Fruit fly (Drosophila melanogaster) whole organism, prepupa: Measurements from ENCODE around the gene Ciz1.

Experiments used
- Blimp-1 ChIP-seq: fragments of 200-800 bp; sonication (Bioruptor generic); optimal IDR thresholded peaks from 3 replicates; lab custom pipeline; 2017; ENCODE audit warnings: missing biosample characterization, missing genetic modification characterization, mild to moderate bottlenecking, moderate library complexity, missing genetic modification reagents
- CG10631 ChIP-seq: fragments of 200-800 bp; sonication (Bioruptor generic); optimal IDR thresholded peaks from 2 replicates; lab custom pipeline; 2016; ENCODE audit warnings: missing biosample characterization, missing genetic modification characterization
- CG10669 ChIP-seq: fragments of 200-800 bp; sonication (Bioruptor generic); optimal IDR thresholded peaks from 3 replicates; lab custom pipeline; 2018; ENCODE audit warnings: missing biosample characterization, mild to moderate bottlenecking, missing genetic modification characterization, moderate library complexity
- CG11294 ChIP-seq: fragments of 200-800 bp; sonication (Bioruptor generic); IDR thresholded peaks from 2 replicates; pipeline ENCODE4 v1.3.6; 2022; ENCODE audit warnings: missing biosample characterization, missing genetic modification characterization
- CG11762 ChIP-seq: fragments of 200-800 bp; sonication (Bioruptor generic); optimal IDR thresholded peaks from 3 replicates; lab custom pipeline; 2016; ENCODE audit warnings: missing biosample characterization, missing genetic modification characterization; ENCODE audit not compliant: insufficient read depth
- CG15336 ChIP-seq: fragments of 200-800 bp; sonication (Bioruptor generic); IDR thresholded peaks from 2 replicates; pipeline ENCODE4 v1.3.6; 2022; ENCODE audit warnings: missing biosample characterization, missing genetic modification characterization
- CG1621 ChIP-seq: fragments of 200-800 bp; sonication (Bioruptor generic); optimal IDR thresholded peaks from 3 replicates; lab custom pipeline; 2018; ENCODE audit warnings: missing biosample characterization, mild to moderate bottlenecking, missing genetic modification characterization
- CG16779 ChIP-seq: fragments of 200-800 bp; sonication (Bioruptor generic); optimal IDR thresholded peaks from 3 replicates; lab custom pipeline; 2017; ENCODE audit warnings: missing biosample characterization, mild to moderate bottlenecking, missing genetic modification characterization
- CG3032 ChIP-seq: fragments of 200-800 bp; optimal IDR thresholded peaks from 2 replicates; lab custom pipeline; 2019; ENCODE audit warnings: missing biosample characterization, mild to moderate bottlenecking, missing genetic modification characterization, moderate library complexity
- CG31627 ChIP-seq: fragments of 200-800 bp; sonication (Bioruptor generic); optimal IDR thresholded peaks from 3 replicates; lab custom pipeline; 2016; ENCODE audit warnings: missing biosample characterization, missing genetic modification characterization
- CG32006 ChIP-seq: fragments of 200-800 bp; sonication (Bioruptor generic); optimal IDR thresholded peaks from 3 replicates; lab custom pipeline; 2017; ENCODE audit warnings: missing biosample characterization, mild to moderate bottlenecking, missing genetic modification characterization
- CG34406 ChIP-seq: fragments of 200-800 bp; sonication (Bioruptor generic); optimal IDR thresholded peaks from 3 replicates; lab custom pipeline; 2016; ENCODE audit warnings: missing biosample characterization, missing genetic modification characterization
- CG3919 ChIP-seq: fragments of 200-800 bp; sonication (Bioruptor generic); optimal IDR thresholded peaks from 3 replicates; lab custom pipeline; 2016; ENCODE audit warnings: missing biosample characterization, missing genetic modification characterization
- CG4318 ChIP-seq: fragments of 200-800 bp; sonication (Bioruptor generic); optimal IDR thresholded peaks from 3 replicates; lab custom pipeline; 2017; ENCODE audit warnings: missing biosample characterization, mild to moderate bottlenecking, missing genetic modification characterization
- CG6163 ChIP-seq: fragments of 200-800 bp; sonication (Bioruptor generic); IDR thresholded peaks from 3 replicates; pipeline ENCODE4 v1.3.6; 2022; ENCODE audit warnings: missing biosample characterization, missing genetic modification characterization
- CG6276 ChIP-seq: fragments of 200-800 bp; sonication (Bioruptor generic); optimal IDR thresholded peaks from 2 replicates; lab custom pipeline; 2017; ENCODE audit warnings: missing biosample characterization, mild to moderate bottlenecking, missing genetic modification characterization
- CG6792 ChIP-seq: fragments of 200-800 bp; sonication (Bioruptor generic); optimal IDR thresholded peaks from 3 replicates; lab custom pipeline; 2016; ENCODE audit warnings: missing biosample characterization, missing genetic modification characterization
- CG6854 ChIP-seq: fragments of 200-800 bp; sonication (Bioruptor generic); optimal IDR thresholded peaks from 2 replicates; lab custom pipeline; 2017; ENCODE audit warnings: missing biosample characterization, mild to moderate bottlenecking, missing genetic modification characterization
- CG7368 ChIP-seq: fragments of 200-800 bp; sonication (Bioruptor generic); optimal IDR thresholded peaks from 3 replicates; lab custom pipeline; 2016; ENCODE audit warnings: missing biosample characterization, missing genetic modification characterization
- CG8119 ChIP-seq: fragments of 200-800 bp; sonication (Bioruptor generic); IDR thresholded peaks from 3 replicates; pipeline ENCODE4 v1.3.6; 2022; ENCODE audit warnings: missing biosample characterization, missing genetic modification characterization
- CG8632 ChIP-seq: fragments of 200-800 bp; sonication (Bioruptor generic); optimal IDR thresholded peaks from 3 replicates; lab custom pipeline; 2016; ENCODE audit warnings: missing biosample characterization, missing genetic modification characterization
- CG9139 ChIP-seq: fragments of 200-800 bp; sonication (Bioruptor generic); optimal IDR thresholded peaks from 3 replicates; lab custom pipeline; 2017; ENCODE audit warnings: missing biosample characterization, mild to moderate bottlenecking, missing genetic modification characterization
- Eip75B ChIP-seq: fragments of 200-800 bp; sonication (Bioruptor generic); optimal IDR thresholded peaks from 3 replicates; lab custom pipeline; 2016; ENCODE audit warnings: missing biosample characterization, missing genetic modification characterization
- Eip78C ChIP-seq: fragments of 200-800 bp; sonication (Bioruptor generic); peaks from one replicate; lab custom pipeline; 2016; ENCODE audit warnings: missing biosample characterization, missing genetic modification characterization
- Eip93F ChIP-seq: fragments of 200-800 bp; sonication (Bioruptor generic); optimal IDR thresholded peaks from 2 replicates; lab custom pipeline; 2016; ENCODE audit warnings: missing biosample characterization, mild to moderate bottlenecking, missing genetic modification characterization
- Ets96B ChIP-seq: fragments of 200-800 bp; optimal IDR thresholded peaks from 2 replicates; lab custom pipeline; 2019; ENCODE audit warnings: missing biosample characterization, mild to moderate bottlenecking, missing genetic modification characterization, moderate library complexity
- Gug ChIP-seq: fragments of 200-800 bp; sonication (Bioruptor generic); IDR thresholded peaks from 2 replicates; pipeline ENCODE4 v1.3.6; 2022; ENCODE audit warnings: missing biosample characterization, missing genetic modification characterization
- Hr38 ChIP-seq: sonication (Bioruptor generic); optimal IDR thresholded peaks from 2 replicates; lab custom pipeline; 2016; ENCODE audit warnings: missing biosample characterization, missing genetic modification characterization
- Hr39 ChIP-seq: fragments of 200-800 bp; sonication (Bioruptor generic); optimal IDR thresholded peaks from 2 replicates; lab custom pipeline; 2016; ENCODE audit warnings: missing biosample characterization, missing genetic modification characterization
- Hr4 ChIP-seq: fragments of 200-800 bp; sonication (Bioruptor generic); optimal IDR thresholded peaks from 3 replicates; lab custom pipeline; 2016; ENCODE audit warnings: missing biosample characterization, missing genetic modification characterization
- Met ChIP-seq: fragments of 200-800 bp; sonication (Bioruptor generic); optimal IDR thresholded peaks from 3 replicates; lab custom pipeline; 2016; ENCODE audit warnings: missing biosample characterization, missing genetic modification characterization
- OdsH ChIP-seq: fragments of 200-800 bp; sonication (Bioruptor generic); optimal IDR thresholded peaks from 3 replicates; lab custom pipeline; 2016; ENCODE audit warnings: missing biosample characterization, missing genetic modification characterization
- Smox ChIP-seq: fragments of 200-800 bp; sonication (Bioruptor generic); optimal IDR thresholded peaks from 3 replicates; lab custom pipeline; 2016; ENCODE audit warnings: missing biosample characterization, missing genetic modification characterization
- Sox102F ChIP-seq: fragments of 200-800 bp; sonication (Bioruptor generic); optimal IDR thresholded peaks from 2 replicates; lab custom pipeline; 2016; ENCODE audit warnings: missing biosample characterization, mild to moderate bottlenecking, missing genetic modification characterization
- Sox14 ChIP-seq: fragments of 200-800 bp; sonication (Bioruptor generic); optimal IDR thresholded peaks from 3 replicates; lab custom pipeline; 2016; ENCODE audit warnings: missing biosample characterization, missing genetic modification characterization
- achi ChIP-seq: fragments of 200-800 bp; sonication (Bioruptor generic); optimal IDR thresholded peaks from 3 replicates; lab custom pipeline; 2016; ENCODE audit warnings: missing biosample characterization, missing genetic modification characterization
- acj6 ChIP-seq: fragments of 200-800 bp; sonication (Bioruptor generic); optimal IDR thresholded peaks from 3 replicates; lab custom pipeline; 2016; ENCODE audit warnings: missing biosample characterization, missing genetic modification characterization
- cyc ChIP-seq: fragments of 200-800 bp; sonication (Bioruptor generic); optimal IDR thresholded peaks from 3 replicates; lab custom pipeline; 2016; ENCODE audit warnings: missing biosample characterization, missing genetic modification characterization
- dac ChIP-seq: fragments of 200-800 bp; sonication (Bioruptor generic); optimal IDR thresholded peaks from 2 replicates; lab custom pipeline; 2017; ENCODE audit warnings: missing biosample characterization, mild to moderate bottlenecking, missing genetic modification characterization
- dsx ChIP-seq: fragments of 200-800 bp; optimal IDR thresholded peaks from 3 replicates; lab custom pipeline; 2019; ENCODE audit warnings: missing biosample characterization, mild to moderate bottlenecking, missing genetic modification characterization, moderate library complexity; ENCODE audit not compliant: poor library complexity, severe bottlenecking
- eg ChIP-seq: fragments of 200-800 bp; sonication (Bioruptor generic); IDR thresholded peaks from 3 replicates; pipeline ENCODE4 v1.3.6; 2022; ENCODE audit warnings: missing biosample characterization, missing genetic modification characterization
- esn ChIP-seq: fragments of 200-800 bp; sonication (Bioruptor generic); optimal IDR thresholded peaks from 2 replicates; lab custom pipeline; 2016; ENCODE audit warnings: missing biosample characterization, mild to moderate bottlenecking, missing genetic modification characterization, moderate library complexity
- fd59A ChIP-seq: fragments of 200-800 bp; sonication (Bioruptor generic); optimal IDR thresholded peaks from 2 replicates; lab custom pipeline; 2017; ENCODE audit warnings: missing biosample characterization, mild to moderate bottlenecking, missing genetic modification characterization, missing genetic modification reagents
- fd85E ChIP-seq: fragments of 200-800 bp; sonication (Bioruptor generic); optimal IDR thresholded peaks from 3 replicates; lab custom pipeline; 2016; ENCODE audit warnings: missing biosample characterization, missing genetic modification characterization
- fkh ChIP-seq: fragments of 200-800 bp; sonication (Bioruptor generic); optimal IDR thresholded peaks from 3 replicates; lab custom pipeline; 2017; ENCODE audit warnings: missing biosample characterization, mild to moderate bottlenecking, missing genetic modification characterization, moderate library complexity
- net ChIP-seq: fragments of 200-800 bp; sonication (Bioruptor generic); optimal IDR thresholded peaks from 3 replicates; lab custom pipeline; 2016; ENCODE audit warnings: missing biosample characterization, missing genetic modification characterization
- pdm3 ChIP-seq: fragments of 200-800 bp; sonication (Bioruptor generic); optimal IDR thresholded peaks from 3 replicates; lab custom pipeline; 2016; ENCODE audit warnings: missing biosample characterization, missing genetic modification characterization
- salr ChIP-seq, 2 experiments: fragments of 200-800 bp; sonication (Bioruptor generic); optimal IDR thresholded peaks; 3 replicates each; lab custom pipeline; 2016 to 2018; ENCODE audit warnings: missing biosample characterization in 2 of 2, missing genetic modification characterization in 2 of 2, mild to moderate bottlenecking in 1 of 2
- spab ChIP-seq: fragments of 200-800 bp; sonication (Bioruptor generic); optimal IDR thresholded peaks from 2 replicates; lab custom pipeline; 2017; ENCODE audit warnings: missing biosample characterization, mild to moderate bottlenecking, missing genetic modification characterization, missing genetic modification reagents
- svp ChIP-seq: fragments of 200-800 bp; sonication (Bioruptor generic); peaks from one replicate; lab custom pipeline; 2016; ENCODE audit warnings: missing biosample characterization, missing genetic modification characterization
- topi ChIP-seq: fragments of 200-800 bp; sonication (Bioruptor generic); optimal IDR thresholded peaks from 3 replicates; lab custom pipeline; 2016; ENCODE audit warnings: missing biosample characterization, missing genetic modification characterization
- vri ChIP-seq: fragments of 200-800 bp; sonication (Bioruptor generic); optimal IDR thresholded peaks from 3 replicates; lab custom pipeline; 2016; ENCODE audit warnings: missing biosample characterization, mild to moderate bottlenecking, missing genetic modification characterization

Ciz1 gene

dm6 chr3L:9888630-9889130 lies 24.2 kb downstream of the Ciz1 start, which contains the start of the genes Taf2 and CalpB:
TSS of gene Taf2 (minus strand) at chr3L:9888683.
TSS of gene CalpB (plus strand) at chr3L:9888762.
- TF ChIP-seq fd59A (GFP tag; lab: Kevin White, UChicago) (peak; percentile 19), dsx (GFP tag; lab: Kevin White, UChicago) (peak; percentile 89), CG31627 (GFP tag; lab: Kevin White, UChicago) (peak; percentile 75), CG15336 (peak; percentile 85), Sox14 (peak; percentile 53), OdsH (GFP tag; lab: Kevin White, UChicago) (peak; percentile 82), Hr39 (GFP tag; lab: Kevin White, UChicago) (peak; percentile 62), CG6854 (GFP tag; lab: Kevin White, UChicago) (peak; percentile 28), CG4318 (peak; percentile 76), acj6 (peak; percentile 80), cyc (peak; percentile 80), Eip78C (GFP tag; lab: Kevin White, UChicago) (peak; percentile 92), Eip93F (GFP tag; lab: Kevin White, UChicago) (no peak), Blimp-1 (peak; percentile 67), achi (GFP tag; lab: Kevin White, UChicago) (peak; percentile 83), net (GFP tag; lab: Kevin White, UChicago) (peak; percentile 72), Met (GFP tag; lab: Kevin White, UChicago) (no peak), CG3919 (peak; percentile 85), CG6163 (GFP tag; lab: Robert Waterston, UW) (peak; percentile 74; the same call in 2 of the 3 replicates), CG1621 (tag; lab: Kevin White, UChicago) (peak; percentile 32), CG7368 (GFP tag; lab: Kevin White, UChicago) (peak; percentile 78), CG34406 (peak; percentile 87), fd85E (no peak), CG6276 (GFP tag; lab: Kevin White, UChicago) (peak; percentile 86), Hr4 (GFP tag; lab: Kevin White, UChicago) (no peak), vri (GFP tag; lab: Kevin White, UChicago) (no peak), esn (GFP tag; lab: Kevin White, UChicago) (peak; percentile 84), CG8632 (GFP tag; lab: Kevin White, UChicago) (peak; percentile 81), Gug (peak; percentile 86), CG16779 (peak; percentile 67), Sox102F (GFP tag; lab: Kevin White, UChicago) (peak; percentile 23), topi (GFP tag; lab: Kevin White, UChicago) (peak; percentile 59), salr (GFP tag; optimal IDR thresholded peaks at IDR 0.05; lab: Kevin White, UChicago) (peak in 1 of 2 experiments; percentile 92), Ets96B (tag; lab: Kevin White, UChicago) (peak; percentile 94), Eip75B (GFP tag; lab: Kevin White, UChicago) (no peak), CG11294 (peak; percentile 69; the same call in 1 of the 2 replicates), CG32006 (GFP tag; lab: Kevin White, UChicago) (peak; percentile 86), CG9139 (GFP tag; lab: Kevin White, UChicago) (no peak), CG3032 (tag; lab: Kevin White, UChicago) (peak; percentile 92), eg (peak; percentile 89), CG11762 (peak; percentile 80), CG6792 (peak; percentile 78), pdm3 (GFP tag; lab: Kevin White, UChicago) (peak; percentile 1), Smox (peak; percentile 63), Hr38 (GFP tag; lab: Kevin White, UChicago) (no peak), CG10669 (GFP tag; lab: Kevin White, UChicago) (peak; percentile 79), spab (GFP tag; lab: Kevin White, UChicago) (peak; percentile 74), svp (GFP tag; lab: Kevin White, UChicago) (peak; percentile 80), fkh (peak; percentile 72), CG8119 (GFP tag; lab: Robert Waterston, UW) (peak; percentile 88), dac (GFP tag; lab: Kevin White, UChicago) (no peak), CG10631 (GFP tag; lab: Kevin White, UChicago) (peak; percentile 89)
